Worm (Caenorhabditis elegans) whole organism, midembryonic: Measurements from ENCODE around the gene F44B9.5.

Experiments used
- T22C8.4 ChIP-seq: fragments of 200-800 bp; sonication (Bioruptor generic); IDR thresholded peaks from 2 replicates; pipeline ENCODE4 v1.3.6; 2022; ENCODE audit warnings: missing genetic modification characterization, missing compliant biosample characterization
- cog-1 ChIP-seq: sonication (generic microtip); optimal IDR thresholded peaks from 2 replicates; lab custom pipeline; 2016; ENCODE audit warnings: missing genetic modification characterization, missing compliant biosample characterization
- flt-1 ChIP-seq: fragments of 200-800 bp; sonication (Bioruptor generic); IDR thresholded peaks from 2 replicates; pipeline ENCODE4 v1.3.6; 2022; ENCODE audit warnings: missing genetic modification characterization, missing compliant biosample characterization
- klf-2 ChIP-seq: fragments of 200-800 bp; sonication (Bioruptor generic); conservative IDR thresholded peaks from 2 replicates; pipeline ENCODE4 v1.3.6; 2022; ENCODE audit warnings: missing genetic modification reagents, missing genetic modification characterization, missing compliant biosample characterization
- med-1 ChIP-seq: sonication (generic microtip); optimal IDR thresholded peaks from 2 replicates; lab custom pipeline; 2017; ENCODE audit warnings: missing genetic modification characterization, mild to moderate bottlenecking, missing compliant biosample characterization, antibody characterized with exemption, missing genetic modification reagents; ENCODE audit not compliant: insufficient read depth
- ref-1 ChIP-seq: fragments of 200-800 bp; sonication (Bioruptor generic); conservative IDR thresholded peaks from 2 replicates; pipeline ENCODE4 v1.3.6; 2022; ENCODE audit warnings: missing genetic modification reagents, missing genetic modification characterization, missing compliant biosample characterization
- ztf-23 ChIP-seq: fragments of 200-800 bp; sonication (Bioruptor generic); IDR thresholded peaks from 2 replicates; pipeline ENCODE4 v1.3.6; 2022; ENCODE audit warnings: missing genetic modification reagents, missing genetic modification characterization, missing compliant biosample characterization
- ztf-29 ChIP-seq: fragments of 200-800 bp; sonication (Bioruptor generic); IDR thresholded peaks from 2 replicates; pipeline ENCODE4 v1.3.6; 2022; ENCODE audit warnings: missing genetic modification reagents, missing genetic modification characterization, missing compliant biosample characterization

DNA sequence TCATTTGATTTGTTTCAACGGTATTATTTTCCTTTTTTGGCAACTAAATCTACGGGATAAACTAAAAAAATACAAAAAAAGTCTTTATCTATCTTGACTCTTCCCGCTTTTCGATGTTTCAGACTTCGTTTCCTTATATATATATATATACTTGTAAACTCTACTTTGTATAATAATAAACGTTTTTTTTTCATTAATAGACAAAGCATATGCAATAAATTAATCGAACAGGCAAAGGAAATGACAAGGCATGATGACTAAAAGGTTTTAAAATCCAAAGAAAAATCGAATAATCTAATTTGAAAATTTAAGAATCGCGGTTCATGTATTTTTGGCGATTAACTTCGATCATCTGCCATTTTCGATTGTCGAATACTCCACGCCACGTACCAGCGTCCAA lies 2.8 kb downstream of the F44B9.5 start:
- TF ChIP-seq cog-1 (no peak), T22C8.4 (no peak), flt-1 (GFP tag; lab: Robert Waterston, UW) (no peak), med-1 (GFP tag; lab: Kevin White, UChicago) (no peak), klf-2 (GFP tag; lab: Robert Waterston, UW) (no peak), ref-1 (GFP tag; lab: Robert Waterston, UW) (no peak), ztf-29 (GFP tag; lab: Robert Waterston, UW) (no peak), ztf-23 (GFP tag; lab: Robert Waterston, UW) (no peak)
